Worm (Caenorhabditis elegans) whole organism, L4 larva: Measurements from ENCODE around the gene Y38H6C.16.

Source experiments
- F26F4.8 ChIP-seq: fragments of 200-800 bp; sonication (Bioruptor generic); conservative IDR thresholded peaks from 2 replicates; pipeline ENCODE4 v1.3.6; 2022; ENCODE audit warnings: missing genetic modification characterization, missing compliant biosample characterization
- T20F7.1 ChIP-seq: fragments of 200-800 bp; sonication (Bioruptor generic); optimal IDR thresholded peaks from 2 replicates; lab custom pipeline; 2018; ENCODE audit warnings: mild to moderate bottlenecking, missing genetic modification characterization, missing compliant biosample characterization
- T26A8.4 ChIP-seq: fragments of 200-800 bp; sonication (Bioruptor generic); IDR thresholded peaks from 2 replicates; pipeline ENCODE4 v1.3.6; 2022; ENCODE audit warnings: missing genetic modification characterization, missing compliant biosample characterization
- Y5F2A.4 ChIP-seq: fragments of 200-800 bp; sonication (Bioruptor generic); optimal IDR thresholded peaks from 2 replicates; lab custom pipeline; 2018; ENCODE audit warnings: mild to moderate bottlenecking, missing genetic modification characterization, missing compliant biosample characterization
- Y75B8A.6 ChIP-seq: fragments of 200-800 bp; sonication (Bioruptor generic); IDR thresholded peaks from 2 replicates; pipeline ENCODE4 v1.3.6; 2022; ENCODE audit warnings: missing genetic modification reagents, missing genetic modification characterization, missing compliant biosample characterization
- ZK337.2 ChIP-seq: fragments of 200-800 bp; sonication (Bioruptor generic); IDR thresholded peaks from 2 replicates; pipeline ENCODE4 v1.3.6; 2022; ENCODE audit warnings: missing genetic modification reagents, missing genetic modification characterization, missing compliant biosample characterization
- ama-1 ChIP-seq: fragments of 150-350 bp; optimal IDR thresholded peaks from 2 replicates; lab custom pipeline; 2014; ENCODE audit warnings: inconsistent platforms, mixed read lengths
- ceh-28 ChIP-seq: fragments of 150-350 bp; optimal IDR thresholded peaks from 2 replicates; lab custom pipeline; 2014; ENCODE audit warnings: missing biosample characterization, missing genetic modification reagents, missing genetic modification characterization
- ceh-44 ChIP-seq: fragments of 200-800 bp; sonication (Bioruptor generic); IDR thresholded peaks from 2 replicates; pipeline ENCODE4 v1.3.6; 2022; ENCODE audit warnings: missing genetic modification reagents, missing genetic modification characterization, missing compliant biosample characterization
- ces-1 ChIP-seq: fragments of 150-350 bp; sonication (generic microtip); optimal IDR thresholded peaks from 4 replicates; lab custom pipeline; 2014; ENCODE audit warnings: missing biosample characterization, missing genetic modification reagents, missing genetic modification characterization
- ctbp-1 ChIP-seq: fragments of 200-800 bp; sonication (Bioruptor generic); IDR thresholded peaks from 2 replicates; pipeline ENCODE4 v1.3.6; 2022; ENCODE audit warnings: missing genetic modification reagents, missing genetic modification characterization, missing compliant biosample characterization
- daf-12 ChIP-seq: fragments of 150-350 bp; optimal IDR thresholded peaks from 2 replicates; lab custom pipeline; 2014; ENCODE audit warnings: missing biosample characterization, missing genetic modification reagents, missing genetic modification characterization
- daf-16 ChIP-seq, 3 experiments: sonication (generic microtip); optimal IDR thresholded peaks; 2 replicates each; lab custom pipeline; 2016 to 2017; ENCODE audit warnings: missing genetic modification characterization in 3 of 3, missing genetic modification reagents in 3 of 3, mild to moderate bottlenecking in 2 of 3, missing compliant biosample characterization in 2 of 3, missing biosample characterization in 1 of 3, moderate library complexity in 1 of 3
- daf-19 ChIP-seq: fragments of 200-800 bp; sonication (Bioruptor generic); conservative IDR thresholded peaks from 2 replicates; pipeline ENCODE4 v1.3.6; 2022; ENCODE audit warnings: missing genetic modification characterization, missing compliant biosample characterization
- dmd-6 ChIP-seq: fragments of 200-800 bp; sonication (Bioruptor generic); IDR thresholded peaks from 2 replicates; pipeline ENCODE4 v1.3.6; 2022; ENCODE audit warnings: missing genetic modification reagents, missing genetic modification characterization, missing compliant biosample characterization
- dpl-1 ChIP-seq: fragments of 150-350 bp; optimal IDR thresholded peaks from 2 replicates; lab custom pipeline; 2014; ENCODE audit warnings: missing biosample characterization, missing genetic modification reagents, missing genetic modification characterization
- egl-27 ChIP-seq: sonication (generic microtip); optimal IDR thresholded peaks from 3 replicates; lab custom pipeline; 2017; ENCODE audit warnings: missing biosample characterization, missing genetic modification reagents, missing genetic modification characterization
- fkh-10 ChIP-seq: fragments of 150-350 bp; optimal IDR thresholded peaks from 2 replicates; lab custom pipeline; 2014; ENCODE audit warnings: missing biosample characterization, missing genetic modification reagents, missing genetic modification characterization
- gei-8 ChIP-seq: fragments of 200-800 bp; sonication (Bioruptor generic); optimal IDR thresholded peaks from 2 replicates; lab custom pipeline; 2018; ENCODE audit warnings: mild to moderate bottlenecking, missing genetic modification characterization, missing compliant biosample characterization
- hif-1 ChIP-seq, 2 experiments: sonication (generic microtip); optimal IDR thresholded peaks; 2 replicates each; lab custom pipeline; 2016 to 2017; ENCODE audit warnings: missing compliant biosample characterization in 2 of 2, missing genetic modification characterization in 2 of 2, missing genetic modification reagents in 2 of 2, missing genotype in 2 of 2, mild to moderate bottlenecking in 1 of 2
- hlh-11 ChIP-seq: fragments of 200-800 bp; sonication (Bioruptor generic); optimal IDR thresholded peaks from 2 replicates; lab custom pipeline; 2018; ENCODE audit warnings: mild to moderate bottlenecking, missing genetic modification characterization, missing compliant biosample characterization
- hlh-30 ChIP-seq: sonication (generic microtip); optimal IDR thresholded peaks from 2 replicates; lab custom pipeline; 2017; ENCODE audit warnings: antibody characterized with exemption, mild to moderate bottlenecking, missing genetic modification characterization, missing compliant biosample characterization; ENCODE audit not compliant: insufficient read depth
- lin-1 ChIP-seq: fragments of 200-800 bp; sonication (Bioruptor generic); IDR thresholded peaks from 2 replicates; pipeline ENCODE4 v1.3.6; 2022; ENCODE audit warnings: missing genetic modification reagents, missing genetic modification characterization, missing compliant biosample characterization
- lin-13 ChIP-seq: fragments of 150-350 bp; optimal IDR thresholded peaks from 2 replicates; lab custom pipeline; 2014; ENCODE audit warnings: missing biosample characterization, missing genetic modification reagents, missing genetic modification characterization
- lin-15B ChIP-seq: fragments of 150-350 bp; sonication (generic microtip); optimal IDR thresholded peaks from 3 replicates; lab custom pipeline; 2014; ENCODE audit warnings: missing biosample characterization, missing genetic modification characterization
- lsy-2 ChIP-seq, 2 experiments: fragments of 150-350 bp in 1 of 2; sonication (generic microtip) in 1 of 2; optimal IDR thresholded peaks; 2 replicates each; lab custom pipeline; 2014 to 2017; ENCODE audit warnings: missing biosample characterization in 2 of 2, missing genetic modification characterization in 2 of 2
- madf-5 ChIP-seq, 2 experiments: fragments of 200-800 bp; sonication (Bioruptor generic); IDR thresholded peaks; 2 replicates each; pipeline ENCODE4 v1.3.6; 2022; ENCODE audit warnings: missing compliant biosample characterization in 2 of 2, missing genetic modification characterization in 2 of 2
- madf-9 ChIP-seq: fragments of 200-800 bp; sonication (Bioruptor generic); conservative IDR thresholded peaks from 2 replicates; pipeline ENCODE4 v1.3.6; 2022; ENCODE audit warnings: missing genetic modification reagents, missing genetic modification characterization, missing compliant biosample characterization
- mdl-1 ChIP-seq, 2 experiments: fragments of 150-350 bp in 1 of 2; sonication (generic microtip) in 1 of 2; optimal IDR thresholded peaks; 2 replicates each; lab custom pipeline; 2014 to 2017; ENCODE audit warnings: missing biosample characterization in 2 of 2, missing genetic modification characterization in 2 of 2
- mdt-29 ChIP-seq: fragments of 200-800 bp; sonication (Bioruptor generic); IDR thresholded peaks from 2 replicates; pipeline ENCODE4 v1.3.6; 2022; ENCODE audit warnings: missing genetic modification reagents, missing genetic modification characterization, missing compliant biosample characterization
- mes-2 ChIP-seq: sonication (generic microtip); optimal IDR thresholded peaks from 2 replicates; lab custom pipeline; 2016; ENCODE audit warnings: missing genotype, mild to moderate bottlenecking, missing genetic modification characterization, missing compliant biosample characterization; ENCODE audit not compliant: poor library complexity, severe bottlenecking
- mxl-2 ChIP-seq: fragments of 200-800 bp; sonication (Bioruptor generic); conservative IDR thresholded peaks from 2 replicates; pipeline ENCODE4 v1.3.6; 2022; ENCODE audit warnings: missing genetic modification reagents, missing genetic modification characterization, missing compliant biosample characterization
- mxl-3 ChIP-seq: fragments of 200-800 bp; sonication (Bioruptor generic); optimal IDR thresholded peaks from 2 replicates; lab custom pipeline; 2018; ENCODE audit warnings: mild to moderate bottlenecking, missing genetic modification characterization, missing compliant biosample characterization
- nhr-102 ChIP-seq: sonication (generic microtip); optimal IDR thresholded peaks from 2 replicates; lab custom pipeline; 2016; ENCODE audit warnings: mild to moderate bottlenecking, missing genetic modification characterization, moderate library complexity, missing compliant biosample characterization
- nhr-28 ChIP-seq: fragments of 150-350 bp; optimal IDR thresholded peaks from 2 replicates; lab custom pipeline; 2014; ENCODE audit warnings: missing biosample characterization, missing genetic modification characterization
- nhr-41 ChIP-seq: fragments of 200-800 bp; sonication (Bioruptor generic); IDR thresholded peaks from 2 replicates; pipeline ENCODE4 v1.3.6; 2022; ENCODE audit warnings: missing genetic modification reagents, missing genetic modification characterization, missing compliant biosample characterization
- nhr-42 ChIP-seq: fragments of 200-800 bp; sonication (Bioruptor generic); IDR thresholded peaks from 2 replicates; pipeline ENCODE4 v1.3.6; 2022; ENCODE audit warnings: missing genetic modification characterization, missing compliant biosample characterization
- nhr-77 ChIP-seq: fragments of 150-350 bp; optimal IDR thresholded peaks from 2 replicates; lab custom pipeline; 2014; ENCODE audit warnings: missing biosample characterization, missing genetic modification characterization
- saeg-2 ChIP-seq: fragments of 200-800 bp; sonication (Bioruptor generic); IDR thresholded peaks from 2 replicates; pipeline ENCODE4 v1.3.6; 2022; ENCODE audit warnings: missing genetic modification reagents, missing genetic modification characterization, missing compliant biosample characterization
- skn-1 ChIP-seq: fragments of 150-350 bp; optimal IDR thresholded peaks from 2 replicates; lab custom pipeline; 2014; ENCODE audit warnings: missing biosample characterization, missing genetic modification characterization
- spr-1 ChIP-seq: sonication (generic microtip); optimal IDR thresholded peaks from 2 replicates; lab custom pipeline; 2016; ENCODE audit warnings: mild to moderate bottlenecking, missing genetic modification characterization, missing compliant biosample characterization
- tag-97 ChIP-seq: fragments of 200-800 bp; sonication (Bioruptor generic); IDR thresholded peaks from 2 replicates; pipeline ENCODE4 v1.3.6; 2022; ENCODE audit warnings: missing genetic modification characterization, missing compliant biosample characterization
- tra-1 ChIP-seq: fragments of 200-800 bp; sonication (Bioruptor generic); IDR thresholded peaks from 2 replicates; pipeline ENCODE4 v1.3.6; 2022; ENCODE audit warnings: missing genetic modification reagents, missing genetic modification characterization, missing compliant biosample characterization
- vab-7 ChIP-seq: fragments of 200-800 bp; sonication (Bioruptor generic); IDR thresholded peaks from 2 replicates; pipeline ENCODE4 v1.3.6; 2022; ENCODE audit warnings: missing genetic modification reagents, missing genetic modification characterization, missing compliant biosample characterization
- zfp-3 ChIP-seq: fragments of 200-800 bp; sonication (Bioruptor generic); conservative IDR thresholded peaks from 2 replicates; pipeline ENCODE4 v1.3.6; 2022; ENCODE audit warnings: missing genetic modification reagents, missing genetic modification characterization, missing compliant biosample characterization
- zip-2 ChIP-seq: fragments of 150-350 bp; optimal IDR thresholded peaks from 2 replicates; lab custom pipeline; 2014; ENCODE audit warnings: missing biosample characterization, missing genetic modification characterization
- ztf-11 ChIP-seq: fragments of 150-350 bp; optimal IDR thresholded peaks from 2 replicates; lab custom pipeline; 2014; ENCODE audit warnings: missing biosample characterization, missing genetic modification characterization
- ztf-7 ChIP-seq: fragments of 150-350 bp; optimal IDR thresholded peaks from 2 replicates; lab custom pipeline; 2014; ENCODE audit warnings: missing biosample characterization, missing genetic modification characterization

Y38H6C.16 gene

DNA sequence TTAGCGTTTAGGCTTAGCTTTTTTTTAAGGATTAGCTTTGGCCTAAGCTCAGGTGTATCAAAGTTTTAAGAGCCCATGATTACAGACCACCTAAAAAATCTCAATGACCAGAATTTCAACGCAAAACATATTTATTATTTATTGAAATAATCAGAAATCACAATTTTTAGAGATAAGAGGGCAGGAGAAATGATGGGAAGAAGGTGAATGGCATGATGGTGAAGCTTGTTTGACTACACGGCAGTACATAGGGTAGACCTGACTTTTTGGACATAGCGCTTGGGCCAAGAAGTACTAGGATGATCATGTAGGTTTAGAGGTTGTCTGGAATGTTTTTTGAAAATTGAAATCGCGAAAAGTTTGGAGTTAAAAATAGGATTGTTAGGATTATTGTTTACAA lies 39.5 kb downstream of the Y38H6C.16 start (continued):
- no peak for TF ChIP-seq ceh-44 (GFP tag; lab: Robert Waterston, UW)
- TF ChIP-seq T20F7.1 (GFP tag; lab: Kevin White, UChicago): no peak
- TF ChIP-seq tag-97 (GFP tag; lab: Robert Waterston, UW): no peak
- no peak for TF ChIP-seq spr-1 (tag; lab: Kevin White, UChicago)
- TF ChIP-seq mxl-3 (GFP tag; lab: Kevin White, UChicago): no peak
- no peak for TF ChIP-seq daf-12 (tag; lab: Kevin White, UChicago)

- peak; percentile 76 for TF ChIP-seq tra-1 (GFP tag; lab: Robert Waterston, UW)
- TF ChIP-seq saeg-2 (GFP tag; lab: Robert Waterston, UW): peak; percentile 58; the same call in 1 of the 2 replicates
- no peak for TF ChIP-seq zip-2 (tag; lab: Kevin White, UChicago)
- TF ChIP-seq ama-1 (lab: Kevin White, UChicago): no peak
- TF ChIP-seq mdt-29 (GFP tag; lab: Robert Waterston, UW): peak; percentile 70
- peak; percentile 12; the same call in 1 of the 2 replicates for TF ChIP-seq lin-1 (GFP tag; lab: Robert Waterston, UW)
- TF ChIP-seq ZK337.2 (GFP tag; lab: Robert Waterston, UW): no peak
- TF ChIP-seq daf-12 (tag; lab: Kevin White, UChicago): no peak
- peak; percentile 94 for TF ChIP-seq dmd-6 (GFP tag; lab: Robert Waterston, UW)
- peak; percentile 57 for TF ChIP-seq hlh-30 (tag; lab: Kevin White, UChicago)
- TF ChIP-seq vab-7 (GFP tag; lab: Robert Waterston, UW): no peak
- TF ChIP-seq gei-8: peak; percentile 26
- no peak for TF ChIP-seq fkh-10 (GFP tag; lab: Kevin White, UChicago)
- TF ChIP-seq hif-1 (tag; optimal IDR thresholded peaks at IDR 0.05; lab: Kevin White, UChicago): peak in 1 of 2 experiments; percentile 38
- no peak for TF ChIP-seq lsy-2 (tag; optimal IDR thresholded peaks at IDR 0.05; lab: Kevin White, UChicago)
- TF ChIP-seq ceh-28 (tag; lab: Kevin White, UChicago): no peak
- TF ChIP-seq ztf-7 (tag; lab: Kevin White, UChicago): no peak
- TF ChIP-seq Y75B8A.6 (GFP tag; lab: Robert Waterston, UW): no peak
- TF ChIP-seq egl-27 (tag; lab: Kevin White, UChicago): no peak
- TF ChIP-seq hlh-11 (tag; lab: Kevin White, UChicago): peak; percentile 78
- TF ChIP-seq nhr-102: peak; percentile 85
- TF ChIP-seq Y5F2A.4 (GFP tag; lab: Kevin White, UChicago): no peak
- TF ChIP-seq nhr-28 (tag; lab: Kevin White, UChicago): peak; percentile 63
- peak; percentile 27 for TF ChIP-seq mes-2
- no peak for TF ChIP-seq ctbp-1
- TF ChIP-seq daf-16 (GFP tag; optimal IDR thresholded peaks at IDR 0.05; lab: Kevin White, UChicago): peak in 1 of 2 experiments; percentile 21
- peak; percentile 91 for TF ChIP-seq daf-16 (tag; optimal IDR thresholded peaks at IDR 0.05; lab: Kevin White, UChicago)
- TF ChIP-seq ces-1: no peak
- no peak for TF ChIP-seq zfp-3 (GFP tag; lab: Robert Waterston, UW)
- peak; percentile 5 for TF ChIP-seq mxl-3 (GFP tag; lab: Kevin White, UChicago)
- no peak for TF ChIP-seq dpl-1
- no peak for TF ChIP-seq madf-9 (GFP tag; lab: Robert Waterston, UW)
- peak; percentile 33 for TF ChIP-seq lin-13
- TF ChIP-seq nhr-41: 0 out of 2 replicates have a peak, but pooled peaks have one; percentile 29
- TF ChIP-seq madf-5 (GFP tag; IDR thresholded peaks at IDR 0.05; lab: Robert Waterston, UW): no peak
- no peak for TF ChIP-seq lin-15B
- TF ChIP-seq nhr-42 (GFP tag; lab: Robert Waterston, UW): no peak
- no peak for TF ChIP-seq nhr-77 (tag; lab: Kevin White, UChicago)
- TF ChIP-seq ceh-44 (GFP tag; lab: Robert Waterston, UW): no peak
- TF ChIP-seq F26F4.8 (GFP tag; lab: Robert Waterston, UW): no peak
- no peak for TF ChIP-seq skn-1 (tag; lab: Kevin White, UChicago)
- TF ChIP-seq daf-19 (GFP tag; lab: Robert Waterston, UW): no peak
- peak in 1 of 2 experiments; percentile 44 for TF ChIP-seq mdl-1 (tag; optimal IDR thresholded peaks at IDR 0.05; lab: Kevin White, UChicago)
- no peak for TF ChIP-seq ztf-11 (tag; lab: Kevin White, UChicago)
- no peak for TF ChIP-seq mxl-2
- no peak for TF ChIP-seq tag-97 (GFP tag; lab: Robert Waterston, UW)
- TF ChIP-seq spr-1 (tag; lab: Kevin White, UChicago): no peak
- TF ChIP-seq T26A8.4 (GFP tag; lab: Robert Waterston, UW): no peak
Measured at ce11 chrV:20498980-20499379, 40.2 kb downstream of the Y38H6C.16 start, which contains the start of gene dct-16. TSS of gene dct-16 (minus strand) at chrV:20499057.
